Fruit fly (Drosophila melanogaster): Measurements from ENCODE around the gene side-II.

side-II gene

dm6 chr2L:14995594-14996463 lies 23.7 kb upstream of the side-II start (continued):
- TF ChIP-seq YL-1 (GFP tag; optimal IDR thresholded peaks at IDR 0.05) (no peak), nerfin-2 (GFP tag; IDR thresholded peaks at IDR 0.05; ENCODE audit: partially characterized antibody) (no peak), so (GFP tag; IDR thresholded peaks at IDR 0.05) (peak; percentile 91; the same call in 2 of the 3 replicates), CG1602 (GFP tag; optimal IDR thresholded peaks at IDR 0.05) (peak; percentile 90), Deaf1 (tag; optimal IDR thresholded peaks at IDR 0.05) (peak; percentile 71), Myb (GFP tag; optimal IDR thresholded peaks at IDR 0.05) (no peak), amos (GFP tag; IDR thresholded peaks at IDR 0.05; ENCODE audit: partially characterized antibody) (no peak), Awh (GFP tag; IDR thresholded peaks at IDR 0.05) (peak; percentile 94)

dm6 chr2L:14994834-14995506 lies 22.9 kb upstream of the side-II start:
- TF ChIP-seq tio (GFP tag; optimal IDR thresholded peaks at IDR 0.05) (peak; percentile 63), Pdp1 (GFP tag; optimal IDR thresholded peaks at IDR 0.05) (no peak), bigmax (GFP tag; optimal IDR thresholded peaks at IDR 0.05) (no peak), row (GFP tag; IDR thresholded peaks at IDR 0.05) (0 out of 3 replicates have a peak, but pooled peaks have one; percentile 31), Dp (GFP tag; optimal IDR thresholded peaks at IDR 0.05) (no peak), BtbVII (GFP tag; optimal IDR thresholded peaks at IDR 0.05) (no peak), CG7556 (GFP tag; optimal IDR thresholded peaks at IDR 0.05) (peak; percentile 46), CG1647 (GFP tag; optimal IDR thresholded peaks at IDR 0.05) (no peak), CG2678 (tag; optimal IDR thresholded peaks at IDR 0.05) (peak; percentile 15), CoRest (tag; optimal IDR thresholded peaks at IDR 0.05) (peak; percentile 6), fd96Cb (tag; optimal IDR thresholded peaks at IDR 0.05) (peak; percentile 8), sens (GFP tag) (peak; percentile 69), scrt (GFP tag; optimal IDR thresholded peaks at IDR 0.05) (no peak), CG10147 (GFP tag; optimal IDR thresholded peaks at IDR 0.05) (peak; percentile 9), Ptx1 (GFP tag; IDR thresholded peaks at IDR 0.05) (peak; percentile 16; the same call in 1 of the 2 replicates), CG3726 (GFP tag; IDR thresholded peaks at IDR 0.05) (no peak), CG30403 (GFP tag; optimal IDR thresholded peaks at IDR 0.05) (peak; percentile 28), CG6683 (GFP tag; optimal IDR thresholded peaks at IDR 0.05) (no peak), tin (GFP tag; optimal IDR thresholded peaks at IDR 0.05) (peak; percentile 20), ranshi (GFP tag; IDR thresholded peaks at IDR 0.05) (no peak), CG16815 (GFP tag; optimal IDR thresholded peaks at IDR 0.05) (peak; percentile 20), lola (GFP tag; optimal IDR thresholded peaks at IDR 0.05) (peak in 1 of 3 experiments; percentile 8), az2 (GFP tag; optimal IDR thresholded peaks at IDR 0.05) (peak; percentile 46), ham (GFP tag; IDR thresholded peaks at IDR 0.05) (no peak), CG18262 (tag; optimal IDR thresholded peaks at IDR 0.05) (peak; percentile 17), Drgx (GFP tag; IDR thresholded peaks at IDR 0.05) (peak; percentile 38; the same call in 1 of the 2 replicates), Lpt (GFP tag; optimal IDR thresholded peaks at IDR 0.05) (no peak), CG11085 (GFP tag; IDR thresholded peaks at IDR 0.05) (no peak), sd (tag; optimal IDR thresholded peaks at IDR 0.05) (peak; percentile 16), dmrt99B (tag; optimal IDR thresholded peaks at IDR 0.05) (peak; percentile 35), Xbp1 (GFP tag; optimal IDR thresholded peaks at IDR 0.05) (peak; percentile 11), cad (GFP tag; optimal IDR thresholded peaks at IDR 0.05) (no peak), Atf-2 (GFP tag; optimal IDR thresholded peaks at IDR 0.05) (no peak), trem (tag; optimal IDR thresholded peaks at IDR 0.05) (no peak), nmo (GFP tag; optimal IDR thresholded peaks at IDR 0.05) (peak; percentile 32), CG7839 (tag; optimal IDR thresholded peaks at IDR 0.05) (peak; percentile 48), grn (GFP tag; optimal IDR thresholded peaks at IDR 0.05) (no peak), Sox100B (GFP tag; optimal IDR thresholded peaks at IDR 0.05) (peak; percentile 27)

All from whole organism, embryonic.